Fruit fly (Drosophila melanogaster) S2 (cell line): ENCODE measurements around the gene Nhe3.

Experiments
- CG8478 ChIP-seq: fragments of >200 bp; optimal IDR thresholded peaks from 2 replicates; lab custom pipeline; 2018
- CTCF ChIP-seq, 2 experiments: fragments of >200 bp; optimal IDR thresholded peaks; 2 replicates each; lab custom pipeline; 2018

dm6 chr2L:6644421-6645059, 39.6 kb downstream of the Nhe3 start:
- TF ChIP-seq CG8478 (lab: Kevin White, UChicago) (no peak), CTCF (optimal IDR thresholded peaks at IDR 0.05; lab: Kevin White, UChicago) (no peak)
